Fruit fly (Drosophila melanogaster): ENCODE results near the gene CG15347.

CG15347 gene

DNA sequence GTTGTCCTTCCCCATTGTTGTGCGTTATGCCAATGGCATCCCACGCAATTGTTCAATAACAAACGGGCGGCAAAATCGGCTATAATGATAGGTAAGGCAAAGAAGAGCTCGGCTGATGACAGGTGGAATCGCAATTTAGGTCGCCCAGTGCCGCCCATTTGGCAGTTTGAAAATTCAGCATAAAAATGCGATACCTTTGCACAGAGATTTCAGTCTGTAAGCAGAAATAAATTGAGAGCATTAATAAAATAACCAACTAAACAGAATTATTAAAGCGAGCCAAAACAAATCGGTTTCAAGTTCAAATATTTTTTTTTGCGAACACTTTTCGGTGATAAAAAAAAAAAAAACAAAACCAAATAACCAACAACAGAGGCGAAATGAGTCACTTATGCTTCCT, 23.0 kb upstream of the CG15347 start, which contains the start of gene CG33223:
CG33223 (minus strand) TSS at position 215 of the 400 bp plus-strand sequence.
- TF ChIP-seq CG10631 (GFP tag; optimal IDR thresholded peaks at IDR 0.05) = no peak
- no peak for TF ChIP-seq CG3032 (tag; optimal IDR thresholded peaks at IDR 0.05)
- TF ChIP-seq lz (GFP tag; optimal IDR thresholded peaks at IDR 0.05) = no peak
- TF ChIP-seq CG10669 (GFP tag; optimal IDR thresholded peaks at IDR 0.05) = no peak
- no peak for TF ChIP-seq achi (GFP tag; optimal IDR thresholded peaks at IDR 0.05)
- TF ChIP-seq cyc (GFP tag; optimal IDR thresholded peaks at IDR 0.05) = no peak
- no peak for TF ChIP-seq CG31627 (GFP tag; optimal IDR thresholded peaks at IDR 0.05)

DNA sequence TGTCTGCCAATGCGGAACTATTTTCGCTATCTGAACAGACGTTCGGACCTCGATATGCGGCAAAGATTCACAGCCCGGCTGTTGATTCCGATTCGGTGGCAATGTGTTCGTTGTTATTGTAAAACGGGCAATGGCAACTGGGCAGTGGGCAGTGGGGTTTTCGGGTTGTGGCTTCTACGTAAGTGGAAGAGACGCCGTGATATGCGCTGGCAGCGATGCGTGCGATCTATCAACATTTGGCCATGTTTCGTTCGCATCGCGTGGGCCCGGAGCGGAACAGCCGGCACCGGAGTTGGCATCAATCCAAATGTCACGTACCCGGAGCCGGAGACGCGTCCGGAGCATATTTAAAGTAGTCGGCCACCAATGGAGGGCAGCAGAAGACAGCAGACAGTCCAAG, 20.8 kb upstream of the CG15347 start, which contains the start of gene Cp38:
Cp38 (plus strand) TSS at position 376 of the 400 bp plus-strand sequence.
- TF ChIP-seq Lpt (GFP tag; optimal IDR thresholded peaks at IDR 0.05) (no peak), Sox102F (GFP tag; optimal IDR thresholded peaks at IDR 0.05) (no peak), topi (GFP tag; optimal IDR thresholded peaks at IDR 0.05) (no peak), svp (GFP tag) (no peak), CG31627 (GFP tag; optimal IDR thresholded peaks at IDR 0.05) (no peak), Ets21C (GFP tag; optimal IDR thresholded peaks at IDR 0.05) (no peak), CG3032 (tag; optimal IDR thresholded peaks at IDR 0.05) (no peak), CG11902 (GFP tag; optimal IDR thresholded peaks at IDR 0.05) (no peak), Met (GFP tag; optimal IDR thresholded peaks at IDR 0.05) (no peak), CG4318 (GFP tag; optimal IDR thresholded peaks at IDR 0.05) (no peak), lz (GFP tag; optimal IDR thresholded peaks at IDR 0.05) (no peak)

dm6 chrX:8479031-8479568, 18.4 kb upstream of the CG15347 start, which contains the start of gene Cp36:
Cp36 (plus strand) TSS chrX:8479319.
- no peak for TF ChIP-seq Sox14 (GFP tag; optimal IDR thresholded peaks at IDR 0.05)
- TF ChIP-seq net (GFP tag; optimal IDR thresholded peaks at IDR 0.05) = no peak
- TF ChIP-seq salr (GFP tag; optimal IDR thresholded peaks at IDR 0.05) = no peak
- no peak for TF ChIP-seq CG1621 (tag; optimal IDR thresholded peaks at IDR 0.05)
- TF ChIP-seq CG3032 (tag; optimal IDR thresholded peaks at IDR 0.05) = no peak
- no peak for TF ChIP-seq Hr38 (GFP tag; optimal IDR thresholded peaks at IDR 0.05)
- TF ChIP-seq CG32006 (GFP tag; optimal IDR thresholded peaks at IDR 0.05) = no peak
- no peak for TF ChIP-seq eg (GFP tag; IDR thresholded peaks at IDR 0.05)
- TF ChIP-seq CG16779 (tag; optimal IDR thresholded peaks at IDR 0.05) = no peak
- TF ChIP-seq esn (GFP tag; optimal IDR thresholded peaks at IDR 0.05) = no peak

- TF ChIP-seq Blimp-1 (GFP tag; optimal IDR thresholded peaks at IDR 0.05) (no peak), OdsH (GFP tag; optimal IDR thresholded peaks at IDR 0.05) (no peak), CG4318 (GFP tag; optimal IDR thresholded peaks at IDR 0.05) (no peak), net (GFP tag; optimal IDR thresholded peaks at IDR 0.05) (no peak), CG8632 (GFP tag; optimal IDR thresholded peaks at IDR 0.05) (no peak), CG1621 (tag; optimal IDR thresholded peaks at IDR 0.05) (no peak), fkh (GFP tag; optimal IDR thresholded peaks at IDR 0.05) (no peak), CG3032 (tag; optimal IDR thresholded peaks at IDR 0.05) (no peak)
Observed at dm6 chrX:8476817-8477216, 16.1 kb upstream of the CG15347 start, which contains the start of gene Cp7Fc. Cp7Fc (plus strand) TSS chrX:8477117.

dm6 chrX:8475657-8476056, 15.0 kb upstream of the CG15347 start:
- TF ChIP-seq ss (GFP tag; optimal IDR thresholded peaks at IDR 0.05) = no peak
- no peak for TF ChIP-seq CG7368 (GFP tag; optimal IDR thresholded peaks at IDR 0.05)
- TF ChIP-seq CG32006 (GFP tag; optimal IDR thresholded peaks at IDR 0.05) = no peak
- no peak for TF ChIP-seq net (GFP tag; optimal IDR thresholded peaks at IDR 0.05)
- TF ChIP-seq CG15336 (GFP tag; IDR thresholded peaks at IDR 0.05) = no peak
- no peak for TF ChIP-seq Hr38 (GFP tag; optimal IDR thresholded peaks at IDR 0.05)
- TF ChIP-seq achi (GFP tag; optimal IDR thresholded peaks at IDR 0.05) = no peak
- no peak for TF ChIP-seq Eip78C (GFP tag)
- TF ChIP-seq CG34406 (GFP tag; optimal IDR thresholded peaks at IDR 0.05) = no peak
